Worm (Caenorhabditis elegans) whole organism, mixed stage, embryonic: ENCODE data around the gene Y116A8C.467.
"Not testable (repeated sequence)": the region's sequence is repeated elsewhere in the genome, so short reads cannot be mapped to it uniquely, and the experiment has no call there.

Source experiments
- blmp-1 ChIP-seq: fragments of 150-350 bp; optimal IDR thresholded peaks from 2 replicates; lab custom pipeline; 2014; ENCODE audit warnings: missing biosample characterization, missing genetic modification characterization
- ceh-39 ChIP-seq: fragments of 150-350 bp; optimal IDR thresholded peaks from 2 replicates; lab custom pipeline; 2014; ENCODE audit warnings: missing biosample characterization, missing genetic modification characterization
- ceh-43 ChIP-seq: fragments of 200-800 bp; sonication (Bioruptor generic); optimal IDR thresholded peaks from 2 replicates; lab custom pipeline; 2018; ENCODE audit warnings: mild to moderate bottlenecking, missing genetic modification characterization, moderate library complexity, missing compliant biosample characterization
- ceh-83 ChIP-seq: fragments of 200-800 bp; sonication (Bioruptor generic); optimal IDR thresholded peaks from 2 replicates; lab custom pipeline; 2018; ENCODE audit warnings: mild to moderate bottlenecking, missing genetic modification characterization, missing compliant biosample characterization
- ces-1 ChIP-seq: fragments of 150-350 bp; optimal IDR thresholded peaks from 2 replicates; lab custom pipeline; 2014; ENCODE audit warnings: missing biosample characterization, missing genetic modification reagents, missing genetic modification characterization
- cnd-1 ChIP-seq: fragments of 200-800 bp; sonication (Bioruptor generic); optimal IDR thresholded peaks from 2 replicates; lab custom pipeline; 2018; ENCODE audit warnings: mild to moderate bottlenecking, missing genetic modification characterization, missing compliant biosample characterization
- drap-1 ChIP-seq: fragments of 200-800 bp; sonication (Bioruptor generic); optimal IDR thresholded peaks from 3 replicates; lab custom pipeline; 2018; ENCODE audit warnings: mild to moderate bottlenecking, missing genetic modification characterization, missing compliant biosample characterization
- elt-1 ChIP-seq: sonication (generic microtip); optimal IDR thresholded peaks from 2 replicates; lab custom pipeline; 2017; ENCODE audit warnings: missing genetic modification characterization, mild to moderate bottlenecking, missing compliant biosample characterization, antibody characterized with exemption, moderate library complexity, borderline replicate concordance; ENCODE audit not compliant: insufficient read depth
- elt-3 ChIP-seq: fragments of 150-350 bp; optimal IDR thresholded peaks from 2 replicates; lab custom pipeline; 2014; ENCODE audit warnings: missing biosample characterization, missing genetic modification characterization
- flh-1 ChIP-seq: fragments of 200-800 bp; sonication (Bioruptor generic); optimal IDR thresholded peaks from 2 replicates; lab custom pipeline; 2018; ENCODE audit warnings: mild to moderate bottlenecking, missing genetic modification characterization, moderate library complexity, missing compliant biosample characterization
- ham-2 ChIP-seq: fragments of 200-800 bp; sonication (Bioruptor generic); optimal IDR thresholded peaks from 2 replicates; lab custom pipeline; 2018; ENCODE audit warnings: mild to moderate bottlenecking, missing genetic modification characterization, missing compliant biosample characterization
- hlh-1 ChIP-seq: fragments of 150-350 bp; optimal IDR thresholded peaks from 2 replicates; lab custom pipeline; 2014; ENCODE audit warnings: missing biosample characterization, missing genetic modification reagents, missing genetic modification characterization
- lin-13 ChIP-seq: fragments of 150-350 bp; optimal IDR thresholded peaks from 2 replicates; lab custom pipeline; 2014; ENCODE audit warnings: missing biosample characterization, missing genetic modification characterization
- lin-32 ChIP-seq: fragments of 200-800 bp; sonication (Bioruptor generic); optimal IDR thresholded peaks from 2 replicates; lab custom pipeline; 2018; ENCODE audit warnings: mild to moderate bottlenecking, missing genetic modification characterization, missing compliant biosample characterization
- lsy-2 ChIP-seq: fragments of 150-350 bp; optimal IDR thresholded peaks from 2 replicates; lab custom pipeline; 2014; ENCODE audit warnings: missing biosample characterization, missing genetic modification characterization
- mab-5 ChIP-seq: fragments of 150-350 bp; optimal IDR thresholded peaks from 2 replicates; lab custom pipeline; 2014; ENCODE audit warnings: missing biosample characterization, missing genetic modification characterization
- mep-1 ChIP-seq: fragments of 150-350 bp; optimal IDR thresholded peaks from 2 replicates; lab custom pipeline; 2017; ENCODE audit warnings: missing biosample characterization, missing genetic modification reagents, missing genetic modification characterization, inconsistent platforms
- mls-2 ChIP-seq: sonication (generic microtip); optimal IDR thresholded peaks from 2 replicates; lab custom pipeline; 2016; ENCODE audit warnings: mild to moderate bottlenecking, missing genetic modification characterization, moderate library complexity, missing compliant biosample characterization
- nhr-2 ChIP-seq: fragments of 150-350 bp; optimal IDR thresholded peaks from 2 replicates; lab custom pipeline; 2014; ENCODE audit warnings: missing biosample characterization, missing genetic modification characterization
- nhr-237 ChIP-seq: fragments of 150-350 bp; optimal IDR thresholded peaks from 2 replicates; lab custom pipeline; 2014; ENCODE audit warnings: missing biosample characterization, missing genetic modification characterization
- nhr-28 ChIP-seq: fragments of 150-350 bp; optimal IDR thresholded peaks from 2 replicates; lab custom pipeline; 2014; ENCODE audit warnings: missing biosample characterization, missing genetic modification characterization
- pha-4 ChIP-seq: fragments of 150-350 bp; optimal IDR thresholded peaks from 2 replicates; lab custom pipeline; 2018; ENCODE audit warnings: missing biosample characterization, missing genetic modification reagents, missing genetic modification characterization
- sem-2 ChIP-seq: fragments of 200-800 bp; sonication (Bioruptor generic); optimal IDR thresholded peaks from 2 replicates; lab custom pipeline; 2018; ENCODE audit warnings: mild to moderate bottlenecking, missing genetic modification characterization, missing compliant biosample characterization
- snpc-4 ChIP-seq: fragments of 150-350 bp; optimal IDR thresholded peaks from 2 replicates; lab custom pipeline; 2014; ENCODE audit warnings: missing biosample characterization, missing genetic modification characterization
- tbx-8 ChIP-seq: fragments of 200-800 bp; sonication (Bioruptor generic); optimal IDR thresholded peaks from 2 replicates; lab custom pipeline; 2018; ENCODE audit warnings: mild to moderate bottlenecking, missing genetic modification characterization, moderate library complexity, missing compliant biosample characterization
- unc-120 ChIP-seq: sonication (generic microtip); optimal IDR thresholded peaks from 2 replicates; lab custom pipeline; 2017; ENCODE audit warnings: missing genetic modification characterization, missing compliant biosample characterization; ENCODE audit not compliant: poor library complexity, severe bottlenecking
- unc-62 ChIP-seq: fragments of 150-350 bp; optimal IDR thresholded peaks from 2 replicates; lab custom pipeline; 2014; ENCODE audit warnings: missing biosample characterization, missing genetic modification reagents, missing genetic modification characterization
- zip-8 ChIP-seq: fragments of 150-350 bp; optimal IDR thresholded peaks from 2 replicates; lab custom pipeline; 2014; ENCODE audit warnings: missing biosample characterization, missing genetic modification characterization
- ztf-11 ChIP-seq: fragments of 150-350 bp; optimal IDR thresholded peaks from 2 replicates; lab custom pipeline; 2014; ENCODE audit warnings: missing biosample characterization, missing genetic modification characterization

Y116A8C.467 gene

DNA sequence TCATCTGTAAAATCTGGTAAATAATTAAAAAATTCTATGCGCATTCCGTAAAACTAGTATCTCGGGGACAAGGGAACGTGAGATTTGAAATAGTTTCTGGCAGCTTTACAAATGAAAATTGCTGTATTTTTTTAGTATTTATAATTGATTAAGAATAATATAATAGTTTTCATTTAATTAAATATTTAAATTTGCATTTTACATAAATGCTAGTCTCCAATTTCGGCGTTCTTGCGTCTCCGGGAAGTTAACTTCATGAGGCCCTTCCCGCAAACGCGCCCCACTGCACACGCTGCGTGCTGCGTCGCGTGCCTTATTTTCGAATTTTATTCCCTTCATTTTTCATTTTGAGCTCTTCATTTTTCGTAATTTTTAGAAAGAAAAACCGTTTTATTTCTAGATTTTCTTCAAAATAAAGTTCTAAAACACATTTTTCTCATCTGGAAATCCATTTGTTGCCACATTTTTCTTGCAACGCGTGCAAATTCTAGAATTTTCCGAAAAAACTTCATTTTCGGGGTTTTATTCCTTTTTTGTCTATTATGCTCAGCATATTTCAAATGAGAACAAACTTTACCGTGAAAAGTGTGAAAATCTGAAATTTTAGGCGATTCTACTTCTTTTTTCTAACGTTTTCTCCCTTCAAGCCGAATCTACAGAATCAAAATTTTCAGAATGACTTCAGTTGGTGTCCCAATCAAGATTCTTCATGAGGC, 23.9 kb upstream of the Y116A8C.467 start, which contains the start of the genes snx-13 and snr-1 (continued):
- peak; percentile 72 for TF ChIP-seq lsy-2
- TF ChIP-seq ceh-39 (tag; lab: Kevin White, UChicago) = peak; percentile 58
- peak; percentile 87 for TF ChIP-seq drap-1 (GFP tag; lab: Kevin White, UChicago)
- peak; percentile 71 for TF ChIP-seq ces-1 (GFP tag; lab: Kevin White, UChicago)
- no peak for TF ChIP-seq hlh-1 (tag; lab: Kevin White, UChicago)
- TF ChIP-seq ceh-43 = peak; percentile 82
- no peak for TF ChIP-seq elt-1 (tag; lab: Kevin White, UChicago)
- TF ChIP-seq blmp-1 (tag; lab: Kevin White, UChicago) = no peak

DNA sequence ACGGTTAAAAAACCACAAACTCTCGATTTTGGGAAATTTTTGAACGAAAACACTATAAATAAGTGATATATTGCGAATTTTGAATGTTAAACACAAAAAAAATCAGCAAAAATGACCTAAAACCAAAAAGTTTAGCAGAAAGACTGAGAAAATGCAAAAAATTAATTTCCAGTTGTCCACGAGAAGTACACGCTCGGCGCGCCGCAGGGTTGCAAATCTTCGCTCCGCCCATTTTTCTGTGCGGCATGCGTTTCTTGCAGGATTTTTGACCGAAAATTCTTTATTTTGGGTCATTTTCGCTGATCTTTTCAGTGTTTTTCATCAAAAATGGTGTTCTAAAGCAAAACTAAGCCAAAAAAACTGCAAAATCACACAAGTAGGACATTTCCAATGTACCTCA, 21.2 kb upstream of the Y116A8C.467 start:
- TF ChIP-seq ham-2 (GFP tag; lab: Kevin White, UChicago) = no peak
- TF ChIP-seq tbx-8 (GFP tag; lab: Kevin White, UChicago) = no peak
- no peak for TF ChIP-seq elt-3
- no peak for TF ChIP-seq lin-13 (tag; lab: Kevin White, UChicago)
- TF ChIP-seq nhr-28 (tag; lab: Kevin White, UChicago) = no peak
- TF ChIP-seq unc-120 (tag; lab: Kevin White, UChicago) = no peak
- no peak for TF ChIP-seq mep-1 (tag; lab: Kevin White, UChicago)

DNA sequence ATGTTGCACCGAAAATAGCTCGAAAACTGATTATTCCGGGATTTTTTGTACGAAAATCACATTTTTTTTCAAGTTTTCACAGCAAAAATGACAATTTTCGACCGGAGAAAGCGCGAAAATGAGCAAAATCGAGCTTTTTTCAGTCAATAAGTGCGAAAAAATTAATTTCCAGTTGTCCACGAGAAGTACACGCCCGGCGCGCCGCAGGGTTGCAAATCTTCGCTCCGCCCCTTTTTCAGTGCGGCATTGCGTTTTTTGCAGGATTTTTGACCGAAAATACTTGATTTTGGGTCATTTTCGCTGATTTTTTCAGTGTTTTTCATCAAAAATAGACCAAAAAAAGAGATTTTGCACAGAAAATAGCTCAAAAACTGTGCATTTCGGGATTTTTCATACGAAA, 20.7 kb upstream of the Y116A8C.467 start:
- TF ChIP-seq zip-8 (tag; lab: Kevin White, UChicago) = no peak
- no peak for TF ChIP-seq nhr-28 (tag; lab: Kevin White, UChicago)
- TF ChIP-seq lsy-2 = no peak
- TF ChIP-seq lin-32 = no peak
- no peak for TF ChIP-seq nhr-2 (tag; lab: Kevin White, UChicago)
- no peak for TF ChIP-seq hlh-1 (tag; lab: Kevin White, UChicago)
- TF ChIP-seq unc-62 = no peak
- no peak for TF ChIP-seq snpc-4
- no peak for TF ChIP-seq ceh-83 (GFP tag; lab: Kevin White, UChicago)
- no peak for TF ChIP-seq pha-4
- TF ChIP-seq ces-1 (GFP tag; lab: Kevin White, UChicago) = no peak
- no peak for TF ChIP-seq mab-5 (tag; lab: Kevin White, UChicago)
- no peak for TF ChIP-seq cnd-1 (tag; lab: Kevin White, UChicago)
- TF ChIP-seq nhr-237 = no peak
- TF ChIP-seq, all 35 proteins: peak for 0

DNA sequence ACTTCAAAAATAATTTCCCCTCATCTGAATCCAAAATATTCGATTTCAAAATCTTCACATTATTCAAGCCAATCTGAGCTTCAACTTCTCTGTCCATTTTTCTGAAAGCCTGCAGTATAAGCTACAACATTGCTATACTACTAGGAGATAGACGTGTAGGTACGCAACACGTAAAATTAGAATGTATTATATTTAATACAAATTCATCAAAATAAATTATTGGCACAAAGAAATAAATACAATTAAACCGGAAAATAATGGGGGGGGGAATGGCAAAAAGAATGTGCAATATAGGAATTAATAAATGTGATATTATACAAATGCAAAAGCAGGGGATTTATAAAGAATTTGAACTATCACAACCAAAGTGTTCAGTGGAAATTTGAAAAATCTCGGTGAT, 15.0 kb upstream of the Y116A8C.467 start, which contains the start of gene Y116A8C.25:
Y116A8C.25 (minus strand) TSS at position 101 of the 400 bp plus-strand sequence.
- no peak for TF ChIP-seq blmp-1 (tag; lab: Kevin White, UChicago)
- TF ChIP-seq nhr-2 (tag; lab: Kevin White, UChicago) = no peak
- TF ChIP-seq ham-2 (GFP tag; lab: Kevin White, UChicago) = no peak
- TF ChIP-seq flh-1 = no peak
- TF ChIP-seq mab-5 (tag; lab: Kevin White, UChicago) = no peak
- TF ChIP-seq elt-1 (tag; lab: Kevin White, UChicago) = no peak
- TF ChIP-seq nhr-28 (tag; lab: Kevin White, UChicago) = no peak
- TF ChIP-seq ztf-11 (tag; lab: Kevin White, UChicago) = no peak
- TF ChIP-seq sem-2 (GFP tag; lab: Kevin White, UChicago) = no peak
- no peak for TF ChIP-seq ces-1 (GFP tag; lab: Kevin White, UChicago)
- no peak for TF ChIP-seq pha-4
- no peak for TF ChIP-seq lin-32
- TF ChIP-seq lsy-2 = no peak
- TF ChIP-seq nhr-237 = no peak

DNA sequence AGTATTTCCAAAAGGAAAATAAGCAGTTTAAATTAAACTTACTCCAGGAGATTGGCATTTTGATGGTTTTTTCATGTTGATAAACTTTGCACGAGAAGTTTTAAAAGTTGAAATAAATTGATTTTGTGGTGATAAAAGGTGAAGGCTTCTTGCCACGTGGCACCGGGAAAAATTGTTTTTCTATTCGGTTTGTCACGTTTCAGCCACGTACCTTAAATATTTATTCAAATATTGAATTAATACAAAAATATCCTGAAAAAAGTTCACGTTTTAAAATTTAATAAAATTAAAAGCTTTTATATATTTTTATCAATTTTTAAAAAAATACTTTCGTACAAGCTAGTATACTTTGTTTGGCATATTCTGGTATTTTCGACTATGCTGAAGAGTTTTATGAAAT, 7.2 kb upstream of the Y116A8C.467 start, which contains the start of gene Y116A8C.24:
Y116A8C.24 (minus strand) TSS at position 101 of the 400 bp plus-strand sequence.
- TF ChIP-seq elt-3; ces-1 (GFP tag; lab: Kevin White, UChicago); sem-2 (GFP tag; lab: Kevin White, UChicago): not testable (repeated sequence)

DNA sequence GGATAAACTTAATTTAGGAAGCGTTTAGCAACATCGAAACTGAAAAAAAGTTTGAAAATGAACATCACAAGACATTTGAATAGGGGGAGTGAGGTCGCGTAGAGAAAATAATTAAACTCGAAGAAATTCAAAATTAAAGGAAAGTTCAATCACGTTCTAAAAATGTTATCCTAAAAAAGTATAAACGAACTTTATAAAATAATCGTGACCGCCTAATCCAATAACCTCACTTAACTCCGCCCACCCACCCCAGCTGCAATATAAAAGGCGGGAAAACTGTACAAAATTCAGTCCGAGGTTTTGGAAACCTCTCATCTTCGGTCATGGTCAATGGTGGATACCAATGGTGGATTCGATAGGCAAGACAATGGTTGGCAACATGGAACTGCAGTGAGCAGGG, 1.3 kb upstream of the Y116A8C.467 start, which contains the start of gene Y116A8C.465:
Y116A8C.465 (plus strand) TSS at position 301 of the 400 bp plus-strand sequence.
- TF ChIP-seq nhr-28, mls-2, hlh-1 (tag; lab: Kevin White, UChicago): not testable (repeated sequence)
